In the genomic region with DNA sequence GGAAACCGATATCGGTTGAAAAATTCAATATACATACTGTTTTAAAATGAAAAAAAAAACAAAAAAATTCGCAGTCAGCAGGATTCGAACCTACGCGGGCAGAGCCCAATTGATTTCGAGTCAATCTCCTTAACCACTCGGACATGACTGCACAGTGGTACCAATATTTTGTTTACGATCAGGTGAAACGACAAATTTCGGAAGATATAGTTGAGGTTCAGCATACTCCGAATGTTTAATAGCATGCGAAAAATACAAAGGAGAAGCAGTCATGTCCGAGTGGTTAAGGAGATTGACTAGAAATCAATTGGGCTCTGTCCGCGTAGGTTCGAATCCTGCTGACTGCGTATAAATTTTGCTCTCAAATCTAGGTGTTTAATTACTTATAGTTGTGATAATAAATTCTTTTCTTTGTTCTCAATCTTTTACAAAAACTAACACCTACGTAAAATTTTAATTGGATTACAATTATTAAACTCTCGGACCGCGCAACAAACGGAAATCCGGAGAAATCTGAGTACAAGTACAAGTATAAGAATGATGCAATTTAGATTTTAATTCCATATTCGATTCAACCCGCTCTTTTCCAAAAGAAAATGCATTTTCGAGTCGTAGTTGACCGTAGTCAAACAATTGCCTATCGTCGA, we compare ENCODE assay signal across 4 worm cellular contexts.
TF ChIP-seq lines count a peak whose summit lies in the region.

Gene Y7A5A.13 (plus strand): TSS at position 597 of the 647 bp plus-strand sequence.

TF ChIP-seq in whole organism, L2 larva, 48 proteins besides CTCF, POLR2A, EP300 and RAD21:
- peak; percentile 12 for TF ChIP-seq fos-1 (tag; optimal IDR thresholded peaks at IDR 0.05; lab: Kevin White, UChicago)
- TF ChIP-seq lin-13 (GFP tag; optimal IDR thresholded peaks at IDR 0.05; lab: Kevin White, UChicago) = no peak
TF ChIP-seq in whole organism, L2 larva: peak in this region for 1.

TF ChIP-seq in whole organism, L3 larva, 47 proteins besides CTCF, POLR2A, EP300 and RAD21:
- peak; percentile 32 for TF ChIP-seq nhr-43 (tag; optimal IDR thresholded peaks at IDR 0.05; lab: Kevin White, UChicago; ENCODE audit: poor library complexity, severe bottlenecking)
- no peak for TF ChIP-seq lin-39 (tag; optimal IDR thresholded peaks at IDR 0.05; lab: Kevin White, UChicago)
TF ChIP-seq in whole organism, L3 larva: peak in this region for 1.

TF ChIP-seq in whole organism, L4 larva, 104 proteins besides CTCF, POLR2A, EP300 and RAD21 (continues in another document):
- TF ChIP-seq hlh-11 (tag; optimal IDR thresholded peaks at IDR 0.05; lab: Kevin White, UChicago) (no peak), D1046.2 (GFP tag; IDR thresholded peaks at IDR 0.05; lab: Robert Waterston, UW) (0 out of 2 replicates have a peak, but pooled peaks have one; percentile 72), Y105C5A.15 (GFP tag; IDR thresholded peaks at IDR 0.05; lab: Robert Waterston, UW) (no peak), hif-1 (tag; optimal IDR thresholded peaks at IDR 0.05; lab: Kevin White, UChicago) (no peak), lim-7 (GFP tag; IDR thresholded peaks at IDR 0.05; lab: Robert Waterston, UW) (peak; percentile 81), vab-7 (GFP tag; IDR thresholded peaks at IDR 0.05; lab: Robert Waterston, UW) (peak; percentile 86), unc-39 (tag; optimal IDR thresholded peaks at IDR 0.05; lab: Kevin White, UChicago) (no peak), dmd-8 (GFP tag; IDR thresholded peaks at IDR 0.05; lab: Robert Waterston, UW) (0 out of 2 replicates have a peak, but pooled peaks have one; percentile 33), nhr-42 (GFP tag; IDR thresholded peaks at IDR 0.05; lab: Robert Waterston, UW) (no peak), nhr-102 (tag; optimal IDR thresholded peaks at IDR 0.05; lab: Kevin White, UChicago) (peak; percentile 61), ztf-11 (tag; optimal IDR thresholded peaks at IDR 0.05; lab: Kevin White, UChicago) (no peak), unc-130 (GFP tag; optimal IDR thresholded peaks at IDR 0.05; lab: Kevin White, UChicago) (peak; percentile 9), nhr-25 (tag; optimal IDR thresholded peaks at IDR 0.05; lab: Kevin White, UChicago; ENCODE audit: borderline replicate concordance, insufficient read depth) (peak; percentile 4), ceh-20 (GFP tag; IDR thresholded peaks at IDR 0.05; lab: Robert Waterston, UW) (0 out of 2 replicates have a peak, but pooled peaks have one; percentile 52), F44E2.7 (GFP tag; IDR thresholded peaks at IDR 0.05; lab: Robert Waterston, UW) (peak; percentile 61; the same call in 1 of the 2 replicates), hmg-1.1 (GFP tag; IDR thresholded peaks at IDR 0.05; lab: Robert Waterston, UW) (peak; percentile 54), mdl-1 (tag; optimal IDR thresholded peaks at IDR 0.05; lab: Kevin White, UChicago) (no peak), lin-15B (tag; optimal IDR thresholded peaks at IDR 0.05; lab: Kevin White, UChicago) (no peak), lin-38 (GFP tag; IDR thresholded peaks at IDR 0.05; lab: Robert Waterston, UW) (peak; percentile 68), lir-3 (tag; optimal IDR thresholded peaks at IDR 0.05; lab: Kevin White, UChicago) (peak; percentile 17), gei-8 (GFP tag; optimal IDR thresholded peaks at IDR 0.05; lab: Kevin White, UChicago) (no peak), F26F4.8 (GFP tag; conservative IDR thresholded peaks at IDR 0.05; lab: Robert Waterston, UW) (no peak), mdt-29 (GFP tag; IDR thresholded peaks at IDR 0.05; lab: Robert Waterston, UW) (no peak), ctbp-1 (GFP tag; IDR thresholded peaks at IDR 0.05; lab: Robert Waterston, UW) (peak; percentile 58; the same call in 1 of the 2 replicates), dmd-6 (GFP tag; IDR thresholded peaks at IDR 0.05; lab: Robert Waterston, UW) (peak; percentile 20), egl-43 (GFP tag; IDR thresholded peaks at IDR 0.05; lab: Robert Waterston, UW) (peak; percentile 74), nhr-76 (tag; optimal IDR thresholded peaks at IDR 0.05; lab: Kevin White, UChicago) (no peak), nhr-111 (GFP tag; optimal IDR thresholded peaks at IDR 0.05; lab: Kevin White, UChicago) (peak; percentile 4), zip-2 (tag; optimal IDR thresholded peaks at IDR 0.05; lab: Kevin White, UChicago) (no peak), dve-1 (tag; optimal IDR thresholded peaks at IDR 0.05; lab: Kevin White, UChicago; ENCODE audit: insufficient read depth) (peak; percentile 61), ceh-44 (GFP tag; IDR thresholded peaks at IDR 0.05; lab: Robert Waterston, UW) (no peak), nhr-237 (tag; optimal IDR thresholded peaks at IDR 0.05; lab: Kevin White, UChicago) (no peak), daf-16 (GFP tag; optimal IDR thresholded peaks at IDR 0.05; lab: Kevin White, UChicago) (peak; percentile 59 to 80), daf-16 (tag; optimal IDR thresholded peaks at IDR 0.05; lab: Kevin White, UChicago) (peak; percentile 67), pha-4 (GFP tag; IDR thresholded peaks at IDR 0.05; lab: Robert Waterston, UW) (peak; percentile 62; the same call in 1 of the 2 replicates), pha-4 (tag; optimal IDR thresholded peaks at IDR 0.05; lab: Kevin White, UChicago) (no peak), ZK337.2 (GFP tag; IDR thresholded peaks at IDR 0.05; lab: Robert Waterston, UW) (no peak), daf-19 (GFP tag; conservative IDR thresholded peaks at IDR 0.05; lab: Robert Waterston, UW) (no peak)

TF ChIP-seq in whole organism, young adult, 124 proteins besides CTCF, POLR2A, EP300 and RAD21 (continues in another document):
- TF ChIP-seq rpc-1 (optimal IDR thresholded peaks at IDR 0.05; lab: Kevin White, UChicago) = peak; percentile 82
- TF ChIP-seq rpc-1 (tag; optimal IDR thresholded peaks at IDR 0.05; lab: Kevin White, UChicago) = peak; percentile 90
- peak; percentile 62; the same call in 1 of the 2 replicates for TF ChIP-seq ceh-40 (GFP tag; IDR thresholded peaks at IDR 0.05; lab: Robert Waterston, UW)
- peak; percentile 78 for TF ChIP-seq die-1 (tag; optimal IDR thresholded peaks at IDR 0.05; lab: Kevin White, UChicago)
- TF ChIP-seq lin-35 (GFP tag; optimal IDR thresholded peaks at IDR 0.05; lab: Kevin White, UChicago) = peak in 1 of 3 experiments; percentile 31
- TF ChIP-seq nfyb-1 (GFP tag; IDR thresholded peaks at IDR 0.05; lab: Robert Waterston, UW) = peak; percentile 73
- TF ChIP-seq D2030.7 (GFP tag; IDR thresholded peaks at IDR 0.05; lab: Robert Waterston, UW) = peak; percentile 83
- peak; percentile 54 for TF ChIP-seq rcor-1 (GFP tag; IDR thresholded peaks at IDR 0.05; lab: Robert Waterston, UW)
- TF ChIP-seq mcd-1 (GFP tag; IDR thresholded peaks at IDR 0.05; lab: Robert Waterston, UW) = peak; percentile 33; the same call in 1 of the 2 replicates
- no peak for TF ChIP-seq ama-1 (optimal IDR thresholded peaks at IDR 0.05; lab: Kevin White, UChicago)
- TF ChIP-seq ama-1 (GFP tag; optimal IDR thresholded peaks at IDR 0.05; lab: Kevin White, UChicago) = peak in 1 of 2 experiments; percentile 64
- peak; percentile 13 for TF ChIP-seq T07F8.4 (tag; optimal IDR thresholded peaks at IDR 0.05; lab: Kevin White, UChicago)
- peak; percentile 21 for TF ChIP-seq snpc-1.3 (tag; optimal IDR thresholded peaks at IDR 0.05; lab: Kevin White, UChicago; ENCODE audit: insufficient read depth)
- TF ChIP-seq chd-7 (tag; optimal IDR thresholded peaks at IDR 0.05; lab: Kevin White, UChicago) = peak; percentile 20
- TF ChIP-seq cebp-1 (GFP tag; IDR thresholded peaks at IDR 0.05; lab: Robert Waterston, UW) = no peak
- peak; percentile 30 for TF ChIP-seq cebp-1 (tag; optimal IDR thresholded peaks at IDR 0.05; lab: Kevin White, UChicago)
- TF ChIP-seq snpc-4 (GFP tag; optimal IDR thresholded peaks at IDR 0.05; lab: Kevin White, UChicago) = peak; percentile 51
- TF ChIP-seq snpc-4 (tag; optimal IDR thresholded peaks at IDR 0.05; lab: Kevin White, UChicago) = peak in 3 of 4 experiments; percentile 62 to 78 (median 68)
- TF ChIP-seq ztf-28 (GFP tag; IDR thresholded peaks at IDR 0.05; lab: Robert Waterston, UW) = no peak
- peak; percentile 79 for TF ChIP-seq him-1 (tag; optimal IDR thresholded peaks at IDR 0.05; lab: Kevin White, UChicago)
- no peak; the same call in 1 of the 2 replicates for TF ChIP-seq egrh-3 (GFP tag; IDR thresholded peaks at IDR 0.05; lab: Robert Waterston, UW)
- 0 out of 2 replicates have a peak, but pooled peaks have one; percentile 35 for TF ChIP-seq attf-6 (GFP tag; IDR thresholded peaks at IDR 0.05; lab: Robert Waterston, UW)
- TF ChIP-seq cebp-2 (GFP tag; IDR thresholded peaks at IDR 0.05; lab: Robert Waterston, UW) = no peak
- TF ChIP-seq zim-3 (tag; optimal IDR thresholded peaks at IDR 0.05; lab: Kevin White, UChicago) = peak; percentile 15
- TF ChIP-seq mes-4 (tag; optimal IDR thresholded peaks at IDR 0.05; lab: Kevin White, UChicago) = no peak
- TF ChIP-seq dox-1 (GFP tag; IDR thresholded peaks at IDR 0.05; lab: Robert Waterston, UW) = peak; percentile 64
- no peak for TF ChIP-seq Y53F4B.3 (GFP tag; IDR thresholded peaks at IDR 0.05; lab: Robert Waterston, UW)
- TF ChIP-seq unc-130 (GFP tag; optimal IDR thresholded peaks at IDR 0.05; lab: Kevin White, UChicago) = no peak
- no peak for TF ChIP-seq F49E8.2 (tag; optimal IDR thresholded peaks at IDR 0.05; lab: Kevin White, UChicago; ENCODE audit: insufficient read depth)
- TF ChIP-seq let-526 (GFP tag; IDR thresholded peaks at IDR 0.05; lab: Robert Waterston, UW) = no peak
- TF ChIP-seq hmg-20 (GFP tag; IDR thresholded peaks at IDR 0.05; lab: Robert Waterston, UW) = peak; percentile 57; the same call in 1 of the 2 replicates
- no peak for TF ChIP-seq ceh-91 (GFP tag; IDR thresholded peaks at IDR 0.05; lab: Robert Waterston, UW)
- peak; percentile 41; the same call in 1 of the 2 replicates for TF ChIP-seq egl-44 (GFP tag; IDR thresholded peaks at IDR 0.05; lab: Robert Waterston, UW)
- peak; percentile 58 for TF ChIP-seq nhr-90 (tag; optimal IDR thresholded peaks at IDR 0.05; lab: Kevin White, UChicago)
- TF ChIP-seq Y56A3A.18 (GFP tag; IDR thresholded peaks at IDR 0.05; lab: Robert Waterston, UW) = 0 out of 2 replicates have a peak, but pooled peaks have one; percentile 46
- TF ChIP-seq F57A8.1 (GFP tag; optimal IDR thresholded peaks at IDR 0.05; lab: Kevin White, UChicago) = no peak
- TF ChIP-seq ZK185.1 (tag; optimal IDR thresholded peaks at IDR 0.05; lab: Kevin White, UChicago; ENCODE audit: poor library complexity, severe bottlenecking) = peak; percentile 60
- peak; percentile 88 for TF ChIP-seq B0261.1 (tag; optimal IDR thresholded peaks at IDR 0.05; lab: Kevin White, UChicago)
- TF ChIP-seq lsl-1 (GFP tag; optimal IDR thresholded peaks at IDR 0.05; lab: Kevin White, UChicago) = no peak
- TF ChIP-seq aptf-3 (GFP tag; IDR thresholded peaks at IDR 0.05; lab: Robert Waterston, UW) = 0 out of 2 replicates have a peak, but pooled peaks have one; percentile 43
- peak; percentile 90 for TF ChIP-seq tbp1 (GFP tag; optimal IDR thresholded peaks at IDR 0.05; lab: Kevin White, UChicago)
- TF ChIP-seq snpc-3.4 (tag; optimal IDR thresholded peaks at IDR 0.05; lab: Kevin White, UChicago) = peak; percentile 21
